Worm (Caenorhabditis elegans) whole organism, L1 larva: ENCODE measurements around the gene ogt-1.

Experiments
- C16A3.4 ChIP-seq: fragments of 150-350 bp; optimal IDR thresholded peaks from 2 replicates; lab custom pipeline; 2014; ENCODE audit warnings: missing biosample characterization, missing genetic modification characterization
- C34B4.2 ChIP-seq: sonication (generic microtip); optimal IDR thresholded peaks from 2 replicates; lab custom pipeline; 2017; ENCODE audit warnings: mild to moderate bottlenecking, missing genetic modification characterization, missing compliant biosample characterization
- F16B12.6 ChIP-seq: fragments of 150-350 bp; optimal IDR thresholded peaks from 2 replicates; lab custom pipeline; 2014; ENCODE audit warnings: missing biosample characterization, missing genetic modification characterization
- Y116A8C.19 ChIP-seq: sonication (generic microtip); optimal IDR thresholded peaks from 2 replicates; lab custom pipeline; 2016; ENCODE audit warnings: missing compliant biosample characterization, missing genetic modification characterization, borderline replicate concordance
- alr-1 ChIP-seq: fragments of 200-800 bp; sonication (Bioruptor generic); optimal IDR thresholded peaks from 2 replicates; lab custom pipeline; 2018; ENCODE audit warnings: borderline replicate concordance, mild to moderate bottlenecking, missing genetic modification characterization, missing compliant biosample characterization
- ama-1 ChIP-seq: fragments of 150-350 bp; optimal IDR thresholded peaks from 2 replicates; lab custom pipeline; 2014
- blmp-1 ChIP-seq: fragments of 150-350 bp; optimal IDR thresholded peaks from 2 replicates; lab custom pipeline; 2014; ENCODE audit warnings: missing biosample characterization, missing genetic modification characterization
- ceh-8 ChIP-seq: fragments of 200-800 bp; sonication (Bioruptor generic); optimal IDR thresholded peaks from 2 replicates; lab custom pipeline; 2018; ENCODE audit warnings: mild to moderate bottlenecking, missing genetic modification characterization, moderate library complexity, missing compliant biosample characterization
- ceh-90 ChIP-seq: sonication (generic microtip); optimal IDR thresholded peaks from 2 replicates; lab custom pipeline; 2016; ENCODE audit warnings: missing genetic modification characterization, missing compliant biosample characterization
- dpl-1 ChIP-seq, 3 experiments: fragments of 150-350 bp in 2 of 3; sonication (generic microtip) in 1 of 3; optimal IDR thresholded peaks; 2 replicates each; lab custom pipeline; 2014 to 2017; ENCODE audit warnings: missing biosample characterization in 3 of 3, missing genetic modification characterization in 3 of 3, missing genetic modification reagents in 3 of 3
- dsc-1 ChIP-seq: sonication (generic microtip); optimal IDR thresholded peaks from 2 replicates; lab custom pipeline; 2016; ENCODE audit warnings: mild to moderate bottlenecking, missing genetic modification characterization, missing compliant biosample characterization
- efl-1 ChIP-seq, 4 experiments: fragments of 150-350 bp; optimal IDR thresholded peaks in 3 of 4; peaks in 1 of 4; 1 replicate in 1 of 4; 2 replicates in 3 of 4; lab custom pipeline; 2014; ENCODE audit warnings: missing biosample characterization in 2 of 4, missing genetic modification characterization in 2 of 4, missing genetic modification reagents in 2 of 4
- elt-2 ChIP-seq: sonication (generic microtip); optimal IDR thresholded peaks from 2 replicates; lab custom pipeline; 2016; ENCODE audit warnings: missing genetic modification characterization, mild to moderate bottlenecking, inconsistent platforms, missing compliant biosample characterization, missing genetic modification reagents
- fkh-10 ChIP-seq: sonication (generic microtip); optimal IDR thresholded peaks from 2 replicates; lab custom pipeline; 2017; ENCODE audit warnings: missing biosample characterization, missing genetic modification reagents, missing genetic modification characterization
- fkh-4 ChIP-seq: sonication (generic microtip); optimal IDR thresholded peaks from 2 replicates; lab custom pipeline; 2016; ENCODE audit warnings: missing compliant biosample characterization, missing genetic modification characterization, borderline replicate concordance
- fkh-8 ChIP-seq: sonication (generic microtip); optimal IDR thresholded peaks from 2 replicates; lab custom pipeline; 2016; ENCODE audit warnings: mild to moderate bottlenecking, missing genetic modification characterization, missing compliant biosample characterization
- fos-1 ChIP-seq: fragments of 150-350 bp; optimal IDR thresholded peaks from 2 replicates; lab custom pipeline; 2014; ENCODE audit warnings: missing biosample characterization, missing genetic modification characterization
- grh-1 ChIP-seq: fragments of 200-800 bp; sonication (Bioruptor generic); IDR thresholded peaks from 2 replicates; pipeline ENCODE4 v1.3.6; 2022; ENCODE audit warnings: missing genetic modification reagents, missing genetic modification characterization, missing compliant biosample characterization
- hlh-17 ChIP-seq: fragments of 200-800 bp; sonication (Bioruptor generic); optimal IDR thresholded peaks from 2 replicates; lab custom pipeline; 2018; ENCODE audit warnings: missing genetic modification characterization, mild to moderate bottlenecking, missing compliant biosample characterization, moderate library complexity, borderline replicate concordance
- hlh-4 ChIP-seq: sonication (generic microtip); optimal IDR thresholded peaks from 2 replicates; lab custom pipeline; 2016; ENCODE audit warnings: mild to moderate bottlenecking, missing genetic modification characterization, missing compliant biosample characterization
- isw-1 ChIP-seq: fragments of 200-800 bp; sonication (Bioruptor generic); IDR thresholded peaks from 2 replicates; pipeline ENCODE4 v1.3.6; 2022; ENCODE audit warnings: missing genetic modification characterization, missing compliant biosample characterization
- jun-1 ChIP-seq: fragments of 150-350 bp; optimal IDR thresholded peaks from 2 replicates; lab custom pipeline; 2014; ENCODE audit warnings: missing biosample characterization, missing genetic modification reagents, missing genetic modification characterization
- lin-14 ChIP-seq: fragments of 200-800 bp; sonication (Bioruptor generic); optimal IDR thresholded peaks from 2 replicates; lab custom pipeline; 2018; ENCODE audit warnings: mild to moderate bottlenecking, missing genetic modification characterization, moderate library complexity, missing compliant biosample characterization
- lin-15B ChIP-seq: fragments of 150-350 bp; sonication (generic microtip); optimal IDR thresholded peaks from 3 replicates; lab custom pipeline; 2014; ENCODE audit warnings: missing biosample characterization, missing genetic modification characterization
- lin-35 ChIP-seq, 2 experiments: fragments of 150-350 bp; optimal IDR thresholded peaks; 2 replicates each; lab custom pipeline; 2014; ENCODE audit warnings: missing biosample characterization in 2 of 2, missing genetic modification characterization in 2 of 2, missing genetic modification reagents in 2 of 2
- lsy-2 ChIP-seq, 2 experiments: fragments of 150-350 bp; optimal IDR thresholded peaks; 2 replicates each; lab custom pipeline; 2014; ENCODE audit warnings: missing biosample characterization in 2 of 2, missing genetic modification characterization in 2 of 2
- mab-9 ChIP-seq: fragments of 200-800 bp; sonication (Bioruptor generic); IDR thresholded peaks from 2 replicates; pipeline ENCODE4 v1.3.6; 2022; ENCODE audit warnings: missing genetic modification reagents, missing genetic modification characterization, missing compliant biosample characterization
- mdl-1 ChIP-seq, 2 experiments: fragments of 150-350 bp; optimal IDR thresholded peaks; 2 replicates each; lab custom pipeline; 2014 to 2017; ENCODE audit warnings: missing biosample characterization in 2 of 2, missing genetic modification characterization in 2 of 2, inconsistent platforms in 1 of 2
- mef-2 ChIP-seq: fragments of 150-350 bp; optimal IDR thresholded peaks from 2 replicates; lab custom pipeline; 2014; ENCODE audit warnings: missing biosample characterization, missing genetic modification characterization
- nhr-11 ChIP-seq: fragments of 150-350 bp; optimal IDR thresholded peaks from 2 replicates; lab custom pipeline; 2014; ENCODE audit warnings: missing biosample characterization, missing genetic modification characterization
- nhr-20 ChIP-seq: sonication (generic microtip); optimal IDR thresholded peaks from 2 replicates; lab custom pipeline; 2016; ENCODE audit warnings: mild to moderate bottlenecking, missing genetic modification characterization, missing compliant biosample characterization
- nhr-237 ChIP-seq: fragments of 150-350 bp; optimal IDR thresholded peaks from 2 replicates; lab custom pipeline; 2014; ENCODE audit warnings: missing biosample characterization, missing genetic modification characterization
- nhr-47 ChIP-seq: sonication (generic microtip); optimal IDR thresholded peaks from 2 replicates; lab custom pipeline; 2016; ENCODE audit warnings: mild to moderate bottlenecking, missing genetic modification characterization, moderate library complexity, missing compliant biosample characterization
- nhr-71 ChIP-seq: sonication (generic microtip); optimal IDR thresholded peaks from 2 replicates; lab custom pipeline; 2016; ENCODE audit warnings: mild to moderate bottlenecking, missing genetic modification characterization, moderate library complexity, missing compliant biosample characterization
- nhr-76 ChIP-seq: sonication (generic microtip); optimal IDR thresholded peaks from 2 replicates; lab custom pipeline; 2017; ENCODE audit warnings: missing biosample characterization, missing genetic modification characterization
- nhr-85 ChIP-seq: sonication (generic microtip); peaks from one replicate; lab custom pipeline; 2016; ENCODE audit warnings: missing genetic modification characterization, inconsistent platforms, missing compliant biosample characterization
- pag-3 ChIP-seq: sonication (generic microtip); optimal IDR thresholded peaks from 2 replicates; lab custom pipeline; 2017; ENCODE audit warnings: missing genetic modification characterization, mild to moderate bottlenecking, missing compliant biosample characterization, antibody characterized with exemption, borderline replicate concordance; ENCODE audit not compliant: insufficient read depth
- pqm-1 ChIP-seq: sonication (generic microtip); optimal IDR thresholded peaks from 3 replicates; lab custom pipeline; 2017; ENCODE audit warnings: missing biosample characterization, missing genetic modification characterization
- rnt-1 ChIP-seq: sonication (generic microtip); optimal IDR thresholded peaks from 2 replicates; lab custom pipeline; 2016; ENCODE audit warnings: mild to moderate bottlenecking, missing genetic modification characterization, moderate library complexity, missing compliant biosample characterization
- snu-23 ChIP-seq: sonication (generic microtip); optimal IDR thresholded peaks from 2 replicates; lab custom pipeline; 2016; ENCODE audit warnings: missing genetic modification characterization, missing compliant biosample characterization
- sptf-1 ChIP-seq: fragments of 150-350 bp; optimal IDR thresholded peaks from 2 replicates; lab custom pipeline; 2014; ENCODE audit warnings: missing biosample characterization, missing genetic modification characterization
- tbx-2 ChIP-seq: sonication (generic microtip); optimal IDR thresholded peaks from 2 replicates; lab custom pipeline; 2016; ENCODE audit warnings: missing genetic modification characterization, missing compliant biosample characterization
- tlp-1 ChIP-seq: fragments of 150-350 bp; optimal IDR thresholded peaks from 2 replicates; lab custom pipeline; 2014; ENCODE audit warnings: missing biosample characterization, missing genetic modification characterization
- unc-130 ChIP-seq: fragments of 150-350 bp; optimal IDR thresholded peaks from 2 replicates; lab custom pipeline; 2017; ENCODE audit warnings: missing biosample characterization, missing genetic modification characterization, inconsistent platforms
- unc-30 ChIP-seq: sonication (generic microtip); optimal IDR thresholded peaks from 2 replicates; lab custom pipeline; 2017; ENCODE audit warnings: missing biosample characterization, missing genetic modification characterization
- unc-62 ChIP-seq: fragments of 150-350 bp; optimal IDR thresholded peaks from 2 replicates; lab custom pipeline; 2014; ENCODE audit warnings: missing biosample characterization, missing genetic modification reagents, missing genetic modification characterization
- unc-86 ChIP-seq: sonication (generic microtip); optimal IDR thresholded peaks from 2 replicates; lab custom pipeline; 2016; ENCODE audit warnings: missing genetic modification characterization, missing compliant biosample characterization
- vab-15 ChIP-seq: sonication (generic microtip); optimal IDR thresholded peaks from 2 replicates; lab custom pipeline; 2017; ENCODE audit warnings: missing genotype, mild to moderate bottlenecking, missing genetic modification characterization, missing compliant biosample characterization
- ztf-11 ChIP-seq, 2 experiments: sonication (generic microtip); optimal IDR thresholded peaks; 2 replicates each; lab custom pipeline; 2016 to 2017; ENCODE audit warnings: missing genetic modification characterization in 2 of 2, missing biosample characterization in 1 of 2, missing compliant biosample characterization in 1 of 2

The ogt-1 gene

ce11 chrIII:7201378-7202256 lies 48.0 kb upstream of the ogt-1 start, which contains the start of gene dpy-31 (continued):
- TF ChIP-seq snu-23 (peak; percentile 14), nhr-11 (tag; lab: Kevin White, UChicago) (no peak), hlh-17 (GFP tag; lab: Kevin White, UChicago) (no peak), tbx-2 (tag; lab: Kevin White, UChicago) (peak; percentile 19), isw-1 (GFP tag; lab: Robert Waterston, UW) (no peak), pag-3 (tag; lab: Kevin White, UChicago) (no peak), sptf-1 (tag; lab: Kevin White, UChicago) (no peak), nhr-47 (tag; lab: Kevin White, UChicago) (no peak), mdl-1 (tag; optimal IDR thresholded peaks at IDR 0.05; lab: Kevin White, UChicago) (no peak), fos-1 (tag; lab: Kevin White, UChicago) (no peak)

ce11 chrIII:7199467-7199866 lies 45.9 kb upstream of the ogt-1 start:
- TF ChIP-seq grh-1 (GFP tag; lab: Robert Waterston, UW), result no peak
- TF ChIP-seq fkh-8 (tag; lab: Kevin White, UChicago), result no peak
- no peak for TF ChIP-seq dpl-1 (GFP tag; optimal IDR thresholded peaks at IDR 0.05; lab: Kevin White, UChicago)
- TF ChIP-seq tlp-1 (tag; lab: Kevin White, UChicago), result no peak
- TF ChIP-seq blmp-1 (tag; lab: Kevin White, UChicago), result peak; percentile 53
- no peak for TF ChIP-seq nhr-76 (tag; lab: Kevin White, UChicago)
- TF ChIP-seq mab-9 (GFP tag; lab: Robert Waterston, UW), result no peak
- no peak for TF ChIP-seq unc-62 (GFP tag; lab: Kevin White, UChicago)
- no peak for TF ChIP-seq lin-15B (tag; lab: Kevin White, UChicago)
- TF ChIP-seq rnt-1 (tag; lab: Kevin White, UChicago), result no peak
- TF ChIP-seq nhr-71 (tag; lab: Kevin White, UChicago), result peak; percentile 40
- no peak for TF ChIP-seq unc-86 (tag; lab: Kevin White, UChicago)
- no peak for TF ChIP-seq elt-2 (tag; lab: Kevin White, UChicago)
- no peak for TF ChIP-seq C16A3.4 (tag; lab: Kevin White, UChicago)
- TF ChIP-seq nhr-237 (tag; lab: Kevin White, UChicago), result no peak
- no peak for TF ChIP-seq ztf-11 (tag; optimal IDR thresholded peaks at IDR 0.05; lab: Kevin White, UChicago)
- no peak for TF ChIP-seq pqm-1 (tag; lab: Kevin White, UChicago)
- TF ChIP-seq dsc-1, result no peak
- no peak for TF ChIP-seq unc-30 (tag; lab: Kevin White, UChicago)
- no peak for TF ChIP-seq nhr-20 (tag; lab: Kevin White, UChicago)
- no peak for TF ChIP-seq C34B4.2 (tag; lab: Kevin White, UChicago)
- TF ChIP-seq efl-1 (optimal IDR thresholded peaks at IDR 0.05; lab: Kevin White, UChicago), result no peak
- TF ChIP-seq efl-1 (GFP tag; optimal IDR thresholded peaks at IDR 0.05 in 1 of 2; lab: Kevin White, UChicago), result peak in 1 of 2 experiments; percentile 21
- no peak for TF ChIP-seq jun-1 (tag; lab: Kevin White, UChicago)
- TF ChIP-seq alr-1, result no peak
- TF ChIP-seq snu-23, result peak; percentile 23
- TF ChIP-seq lin-14, result peak; percentile 22
- no peak for TF ChIP-seq mef-2 (tag; lab: Kevin White, UChicago)
- TF ChIP-seq fkh-10 (GFP tag; lab: Kevin White, UChicago), result no peak
- TF ChIP-seq ama-1, result no peak
- TF ChIP-seq F16B12.6 (tag; lab: Kevin White, UChicago), result no peak
- TF ChIP-seq lsy-2 (tag; optimal IDR thresholded peaks at IDR 0.05; lab: Kevin White, UChicago), result peak; percentile 3 to 24
- no peak for TF ChIP-seq ceh-8 (GFP tag; lab: Kevin White, UChicago)
- no peak for TF ChIP-seq vab-15 (tag; lab: Kevin White, UChicago)
- TF ChIP-seq ceh-90 (tag; lab: Kevin White, UChicago), result no peak
- TF ChIP-seq Y116A8C.19 (tag; lab: Kevin White, UChicago), result no peak
- no peak for TF ChIP-seq hlh-4
- TF ChIP-seq nhr-85 (tag; lab: Kevin White, UChicago), result peak; percentile 91
- TF ChIP-seq fkh-4 (tag; lab: Kevin White, UChicago), result no peak
- TF ChIP-seq lin-35 (GFP tag; optimal IDR thresholded peaks at IDR 0.05; lab: Kevin White, UChicago), result peak in 1 of 2 experiments; percentile 6
- TF ChIP-seq unc-130 (tag; lab: Kevin White, UChicago), result no peak
